Worm (Caenorhabditis elegans): ENCODE measurements around the gene F07G6.10.

The F07G6.10 gene

ce11 chrX:1703840-1704239 lies 33.9 kb upstream of the F07G6.10 start, which contains the start of gene C36C9.5:
TSS of gene C36C9.5 (minus strand) at chrX:1703940.
- TF ChIP-seq peb-1 (tag; optimal IDR thresholded peaks at IDR 0.05): no peak
- no peak for TF ChIP-seq lin-13 (GFP tag; optimal IDR thresholded peaks at IDR 0.05)
- no peak for TF ChIP-seq nhr-12 (tag; optimal IDR thresholded peaks at IDR 0.05)
- no peak for TF ChIP-seq nhr-21 (tag; optimal IDR thresholded peaks at IDR 0.05)

- TF ChIP-seq unc-62 (GFP tag; optimal IDR thresholded peaks at IDR 0.05) (no peak), nhr-129 (tag; optimal IDR thresholded peaks at IDR 0.05) (no peak), unc-39 (tag; optimal IDR thresholded peaks at IDR 0.05) (no peak), aly-2 (tag; optimal IDR thresholded peaks at IDR 0.05) (no peak), Y55F3AM.14 (GFP tag; optimal IDR thresholded peaks at IDR 0.05) (no peak), snpc-4 (tag; optimal IDR thresholded peaks at IDR 0.05) (no peak), sma-3 (GFP tag; optimal IDR thresholded peaks at IDR 0.05) (no peak), sem-4 (tag; optimal IDR thresholded peaks at IDR 0.05) (no peak), ztf-1 (GFP tag; conservative IDR thresholded peaks at IDR 0.05) (no peak), alr-1 (tag; optimal IDR thresholded peaks at IDR 0.05) (no peak)
Observed at ce11 chrX:1706538-1706937, 31.2 kb upstream of the F07G6.10 start, which contains the start of gene F07G6.5. TSS of gene F07G6.5 (minus strand) at chrX:1706638.

- TF ChIP-seq nhr-23 (tag; optimal IDR thresholded peaks at IDR 0.05) (no peak), snpc-4 (tag; optimal IDR thresholded peaks at IDR 0.05) (no peak), nhr-6 (tag; optimal IDR thresholded peaks at IDR 0.05) (no peak), sma-3 (GFP tag; optimal IDR thresholded peaks at IDR 0.05) (no peak), lin-39 (tag; optimal IDR thresholded peaks at IDR 0.05) (no peak)
Observed at ce11 chrX:1712538-1712937, 25.2 kb upstream of the F07G6.10 start, which contains the start of gene fbxa-52. TSS of gene fbxa-52 (minus strand) at chrX:1712638.

- TF ChIP-seq F13H6.1 (tag; optimal IDR thresholded peaks at IDR 0.05): no peak
- TF ChIP-seq elt-1 (tag; optimal IDR thresholded peaks at IDR 0.05): no peak
- TF ChIP-seq nhr-129 (tag; optimal IDR thresholded peaks at IDR 0.05): no peak
- TF ChIP-seq lsy-2 (tag; optimal IDR thresholded peaks at IDR 0.05): no peak
- no peak for TF ChIP-seq ceh-16 (tag; optimal IDR thresholded peaks at IDR 0.05)
- TF ChIP-seq sma-9 (GFP tag; optimal IDR thresholded peaks at IDR 0.05): no peak
- no peak for TF ChIP-seq sma-9 (tag; optimal IDR thresholded peaks at IDR 0.05)
- no peak for TF ChIP-seq nhr-12 (tag; optimal IDR thresholded peaks at IDR 0.05)
- no peak for TF ChIP-seq mbf-1 (tag; optimal IDR thresholded peaks at IDR 0.05)
- TF ChIP-seq nhr-237 (tag; optimal IDR thresholded peaks at IDR 0.05): no peak
- TF ChIP-seq lin-11 (tag; optimal IDR thresholded peaks at IDR 0.05): no peak
- no peak for TF ChIP-seq dmd-4 (tag; optimal IDR thresholded peaks at IDR 0.05)
- TF ChIP-seq ZK546.5 (tag; optimal IDR thresholded peaks at IDR 0.05): no peak
- TF ChIP-seq egl-27 (tag; optimal IDR thresholded peaks at IDR 0.05): no peak
- TF ChIP-seq ceh-82 (tag; optimal IDR thresholded peaks at IDR 0.05): no peak
- no peak for TF ChIP-seq ztf-11 (tag; optimal IDR thresholded peaks at IDR 0.05)
- no peak for TF ChIP-seq nhr-11 (tag; optimal IDR thresholded peaks at IDR 0.05)
- TF ChIP-seq elt-3 (tag; optimal IDR thresholded peaks at IDR 0.05): no peak
- no peak for TF ChIP-seq lin-13 (GFP tag; optimal IDR thresholded peaks at IDR 0.05)
Observed at ce11 chrX:1718479-1718878, 19.2 kb upstream of the F07G6.10 start, which contains the start of gene fbxa-53. TSS of gene fbxa-53 (minus strand) at chrX:1718579.

- TF ChIP-seq elt-3 (tag; optimal IDR thresholded peaks at IDR 0.05): no peak
- no peak for TF ChIP-seq snpc-4 (tag; optimal IDR thresholded peaks at IDR 0.05)
- TF ChIP-seq fos-1 (tag; optimal IDR thresholded peaks at IDR 0.05): no peak
- TF ChIP-seq elt-1 (tag; optimal IDR thresholded peaks at IDR 0.05): no peak
Observed at ce11 chrX:1720359-1720758, 17.3 kb upstream of the F07G6.10 start, which contains the start of gene F07G6.8. TSS of gene F07G6.8 (minus strand) at chrX:1720459.

- TF ChIP-seq unc-39 (tag; optimal IDR thresholded peaks at IDR 0.05) (no peak), nhr-23 (tag; optimal IDR thresholded peaks at IDR 0.05) (no peak), mbf-1 (tag; optimal IDR thresholded peaks at IDR 0.05) (no peak), mdl-1 (tag; optimal IDR thresholded peaks at IDR 0.05) (no peak), aly-2 (tag; optimal IDR thresholded peaks at IDR 0.05) (no peak), ztf-4 (tag; optimal IDR thresholded peaks at IDR 0.05) (no peak), nhr-10 (tag; optimal IDR thresholded peaks at IDR 0.05) (no peak), ztf-1 (GFP tag; conservative IDR thresholded peaks at IDR 0.05) (no peak), nhr-21 (tag; optimal IDR thresholded peaks at IDR 0.05) (no peak), fos-1 (tag; optimal IDR thresholded peaks at IDR 0.05) (no peak), nhr-6 (tag; optimal IDR thresholded peaks at IDR 0.05) (no peak), sem-4 (tag; optimal IDR thresholded peaks at IDR 0.05) (no peak), ztf-11 (tag; optimal IDR thresholded peaks at IDR 0.05) (no peak), lin-11 (tag; optimal IDR thresholded peaks at IDR 0.05) (no peak), alr-1 (tag; optimal IDR thresholded peaks at IDR 0.05) (no peak), Y55F3AM.14 (GFP tag; optimal IDR thresholded peaks at IDR 0.05) (no peak), nhr-77 (tag; optimal IDR thresholded peaks at IDR 0.05) (no peak), gmeb-1 (tag; optimal IDR thresholded peaks at IDR 0.05) (no peak), lsy-2 (tag; optimal IDR thresholded peaks at IDR 0.05) (no peak), peb-1 (tag; optimal IDR thresholded peaks at IDR 0.05) (no peak)
Observed at ce11 chrX:1727056-1727455, 10.7 kb upstream of the F07G6.10 start, which contains the start of gene F07G6.2. TSS of gene F07G6.2 (plus strand) at chrX:1727356.
